Fruit fly (Drosophila melanogaster): ENCODE data around the gene mahe.
A peak's percentile ranks its signal among the peaks of the same experiment; 100 is the strongest.

mahe gene

DNA sequence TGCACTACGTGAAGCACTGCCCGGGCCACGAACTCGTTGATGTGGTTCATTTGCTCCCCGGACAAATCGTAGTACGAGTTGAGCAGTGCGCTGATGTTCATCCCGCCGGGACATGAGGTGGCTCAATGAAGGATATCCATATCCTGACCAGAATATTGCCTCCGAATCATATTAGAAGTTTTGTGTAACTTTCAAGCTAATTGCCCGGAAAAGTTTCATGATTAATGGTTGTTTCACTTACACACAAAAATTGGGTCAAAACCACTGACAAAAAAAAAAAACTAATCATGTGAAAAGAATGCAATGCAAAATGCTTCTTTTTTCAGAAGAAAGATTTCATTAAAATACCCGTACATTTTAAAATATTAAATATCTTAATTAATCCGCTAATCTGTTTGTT, 49.6 kb downstream of the mahe start, which contains the start of gene Ir7e:
Gene Ir7e (minus strand): TSS at position 101 of the 400 bp plus-strand sequence.
- TF ChIP-seq bab1 (GFP tag; optimal IDR thresholded peaks at IDR 0.05) (no peak), CG14711 (tag; optimal IDR thresholded peaks at IDR 0.05) (no peak), Hr96 (GFP tag; optimal IDR thresholded peaks at IDR 0.05) (no peak)

DNA sequence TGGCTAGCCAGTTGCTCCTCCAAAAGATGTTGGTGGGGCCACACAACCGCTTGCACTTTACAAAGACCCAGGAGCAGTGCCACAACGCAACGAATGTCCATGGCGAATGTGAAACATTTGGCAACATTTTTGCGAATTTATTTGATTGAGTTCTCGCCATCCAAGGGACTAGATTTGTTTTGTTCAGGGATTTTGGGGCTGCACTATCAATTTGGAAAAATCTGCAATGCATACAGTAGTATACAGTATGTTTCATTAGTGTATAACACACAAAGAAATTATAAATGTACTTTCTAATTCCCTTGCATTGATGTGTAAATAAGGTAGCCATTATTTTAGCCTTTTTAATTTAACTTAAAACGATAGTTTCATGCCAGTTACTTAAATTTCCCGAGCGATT, 52.4 kb downstream of the mahe start, which contains the start of gene Ir7d:
Gene Ir7d (minus strand): TSS at position 101 of the 400 bp plus-strand sequence.
- no peak for TF ChIP-seq ovo (GFP tag; optimal IDR thresholded peaks at IDR 0.05)
- TF ChIP-seq Clk (GFP tag; optimal IDR thresholded peaks at IDR 0.05): no peak
- TF ChIP-seq CG5204 (GFP tag; optimal IDR thresholded peaks at IDR 0.05): no peak
- TF ChIP-seq kay (GFP tag; ENCODE audit: borderline replicate concordance): no peak
- no peak for TF ChIP-seq CG14711 (tag; optimal IDR thresholded peaks at IDR 0.05)
- TF ChIP-seq Crg-1 (GFP tag; optimal IDR thresholded peaks at IDR 0.05): no peak
- TF ChIP-seq Mnt (GFP tag; optimal IDR thresholded peaks at IDR 0.05): no peak
- TF ChIP-seq CG1620 (GFP tag; optimal IDR thresholded peaks at IDR 0.05): no peak
- TF ChIP-seq CG12768 (GFP tag; optimal IDR thresholded peaks at IDR 0.05): no peak
- TF ChIP-seq pad (GFP tag; optimal IDR thresholded peaks at IDR 0.05): no peak
- no peak for TF ChIP-seq CG11617 (GFP tag; optimal IDR thresholded peaks at IDR 0.05)
- no peak for TF ChIP-seq tj (GFP tag; optimal IDR thresholded peaks at IDR 0.05)
- TF ChIP-seq bab1 (GFP tag; optimal IDR thresholded peaks at IDR 0.05): no peak
- no peak for TF ChIP-seq CG7045 (GFP tag; optimal IDR thresholded peaks at IDR 0.05)
- no peak for TF ChIP-seq CG33017 (tag; optimal IDR thresholded peaks at IDR 0.05)
- no peak for TF ChIP-seq Hr96 (GFP tag; optimal IDR thresholded peaks at IDR 0.05)
- no peak for TF ChIP-seq CG7101 (tag; optimal IDR thresholded peaks at IDR 0.05)
- TF ChIP-seq toe (GFP tag; optimal IDR thresholded peaks at IDR 0.05): no peak
- no peak for TF ChIP-seq cnc (optimal IDR thresholded peaks at IDR 0.05)

dm6 chrX:7874094-7874493, 57.1 kb downstream of the mahe start, which contains the start of gene Ir7c:
Gene Ir7c, plus strand, starts transcription at chrX:7874394.
- TF ChIP-seq Crg-1 (GFP tag; optimal IDR thresholded peaks at IDR 0.05) (no peak), ovo (GFP tag; optimal IDR thresholded peaks at IDR 0.05) (no peak), Clk (GFP tag; optimal IDR thresholded peaks at IDR 0.05) (no peak), CG7045 (GFP tag; optimal IDR thresholded peaks at IDR 0.05) (no peak), CG33017 (tag; optimal IDR thresholded peaks at IDR 0.05) (no peak), Hr96 (GFP tag; optimal IDR thresholded peaks at IDR 0.05) (no peak), CG7101 (tag; optimal IDR thresholded peaks at IDR 0.05) (no peak), cnc (optimal IDR thresholded peaks at IDR 0.05) (no peak), pad (GFP tag; optimal IDR thresholded peaks at IDR 0.05) (no peak), tj (GFP tag; optimal IDR thresholded peaks at IDR 0.05) (no peak), bab1 (GFP tag; optimal IDR thresholded peaks at IDR 0.05) (no peak), Mnt (GFP tag; optimal IDR thresholded peaks at IDR 0.05) (no peak), CG5204 (GFP tag; optimal IDR thresholded peaks at IDR 0.05) (no peak), CG11617 (GFP tag; optimal IDR thresholded peaks at IDR 0.05) (no peak), toe (GFP tag; optimal IDR thresholded peaks at IDR 0.05) (no peak), CG1620 (GFP tag; optimal IDR thresholded peaks at IDR 0.05) (no peak), cic (GFP tag; optimal IDR thresholded peaks at IDR 0.05) (no peak), kay (GFP tag; ENCODE audit: borderline replicate concordance) (no peak)

DNA sequence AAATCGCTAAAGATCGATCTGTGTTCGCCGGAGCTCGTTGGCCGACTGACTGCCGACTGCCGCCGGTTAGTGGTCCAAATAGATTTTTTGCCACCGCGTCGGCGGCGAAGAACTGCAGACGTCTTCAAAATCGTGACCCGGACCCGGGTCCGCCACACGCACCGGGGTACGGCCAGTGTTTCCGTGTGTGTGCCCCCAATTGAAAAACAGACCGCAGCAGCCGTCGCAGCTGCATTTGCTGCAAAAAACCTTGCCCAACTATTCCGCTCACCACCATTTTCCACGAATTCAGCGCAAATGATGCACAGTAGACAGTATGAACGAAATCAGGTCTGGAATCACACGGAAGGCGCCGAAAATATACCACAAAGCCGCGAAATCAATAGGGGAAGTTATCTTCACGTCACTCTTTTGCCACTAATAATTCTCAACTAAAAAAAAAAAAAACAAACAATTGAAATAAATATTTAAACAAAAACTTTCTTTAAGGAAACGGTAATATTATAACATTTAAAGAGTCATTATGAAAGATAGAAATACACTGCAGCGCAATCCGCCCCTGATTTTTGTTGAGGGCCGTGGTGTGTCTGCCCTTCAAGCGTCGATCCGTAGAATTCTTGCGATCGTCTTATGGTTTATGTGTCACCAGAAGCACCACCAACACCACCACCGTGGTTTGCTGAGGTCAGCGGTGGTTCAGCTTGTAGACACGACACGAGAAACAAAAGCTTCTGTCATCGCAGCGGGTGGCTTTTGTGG, 57.8 kb downstream of the mahe start, which contains the start of gene dec:
Gene dec (minus strand): TSS at position 51 of the 759 bp plus-strand sequence.
- no peak for TF ChIP-seq Crg-1 (GFP tag; optimal IDR thresholded peaks at IDR 0.05)
- no peak for TF ChIP-seq kay (GFP tag; ENCODE audit: borderline replicate concordance)
- no peak for TF ChIP-seq toe (GFP tag; optimal IDR thresholded peaks at IDR 0.05)
- TF ChIP-seq Clk (GFP tag; optimal IDR thresholded peaks at IDR 0.05): no peak
- no peak for TF ChIP-seq Hr96 (GFP tag; optimal IDR thresholded peaks at IDR 0.05)
- TF ChIP-seq CG5204 (GFP tag; optimal IDR thresholded peaks at IDR 0.05): no peak
- no peak for TF ChIP-seq Mnt (GFP tag; optimal IDR thresholded peaks at IDR 0.05)
- TF ChIP-seq cnc (optimal IDR thresholded peaks at IDR 0.05): no peak
- TF ChIP-seq CG7045 (GFP tag; optimal IDR thresholded peaks at IDR 0.05): no peak
- peak; percentile 95 for TF ChIP-seq tj (GFP tag; optimal IDR thresholded peaks at IDR 0.05)
- peak; percentile 17 for TF ChIP-seq pad (GFP tag; optimal IDR thresholded peaks at IDR 0.05)
- no peak for TF ChIP-seq CG7101 (tag; optimal IDR thresholded peaks at IDR 0.05)
- TF ChIP-seq CG1620 (GFP tag; optimal IDR thresholded peaks at IDR 0.05): no peak
- peak; percentile 88 for TF ChIP-seq bab1 (GFP tag; optimal IDR thresholded peaks at IDR 0.05)
- TF ChIP-seq CG11617 (GFP tag; optimal IDR thresholded peaks at IDR 0.05): no peak
- no peak for TF ChIP-seq cic (GFP tag; optimal IDR thresholded peaks at IDR 0.05)
- TF ChIP-seq CG14711 (tag; optimal IDR thresholded peaks at IDR 0.05): peak; percentile 26
- no peak for TF ChIP-seq CG33017 (tag; optimal IDR thresholded peaks at IDR 0.05)
- TF ChIP-seq CG12768 (GFP tag; optimal IDR thresholded peaks at IDR 0.05): no peak
- TF ChIP-seq ovo (GFP tag; optimal IDR thresholded peaks at IDR 0.05): no peak
